Worm (Caenorhabditis elegans) whole organism, L4 larva: ENCODE measurements around the gene W10G6.6.
A peak's percentile ranks its signal among the peaks of the same experiment; 100 is the strongest.

Source experiments
- D1046.2 ChIP-seq: fragments of 200-800 bp; sonication (Bioruptor generic); IDR thresholded peaks from 2 replicates; pipeline ENCODE4 v1.3.6; 2022; ENCODE audit warnings: missing genetic modification characterization, missing compliant biosample characterization
- F10B5.3 ChIP-seq: sonication (generic microtip); optimal IDR thresholded peaks from 2 replicates; lab custom pipeline; 2016; ENCODE audit warnings: mild to moderate bottlenecking, missing genetic modification characterization, missing compliant biosample characterization
- F26F4.8 ChIP-seq: fragments of 200-800 bp; sonication (Bioruptor generic); conservative IDR thresholded peaks from 2 replicates; pipeline ENCODE4 v1.3.6; 2022; ENCODE audit warnings: missing genetic modification characterization, missing compliant biosample characterization
- R02D3.7 ChIP-seq: fragments of 150-350 bp; sonication (generic microtip); optimal IDR thresholded peaks from 3 replicates; lab custom pipeline; 2014; ENCODE audit warnings: missing biosample characterization, missing genetic modification characterization
- Y48G9A.11 ChIP-seq: fragments of 200-800 bp; sonication (Bioruptor generic); IDR thresholded peaks from 2 replicates; pipeline ENCODE4 v1.3.6; 2022; ENCODE audit warnings: missing genetic modification reagents, missing genetic modification characterization, missing compliant biosample characterization
- Y75B8A.6 ChIP-seq: fragments of 200-800 bp; sonication (Bioruptor generic); IDR thresholded peaks from 2 replicates; pipeline ENCODE4 v1.3.6; 2022; ENCODE audit warnings: missing genetic modification reagents, missing genetic modification characterization, missing compliant biosample characterization
- ZK546.5 ChIP-seq, 2 experiments: sonication (generic microtip); optimal IDR thresholded peaks; 2 replicates each; lab custom pipeline; 2017; ENCODE audit warnings: missing biosample characterization in 2 of 2, missing genetic modification characterization in 2 of 2
- aha-1 ChIP-seq: fragments of 150-350 bp; peaks from one replicate; lab custom pipeline; 2014; ENCODE audit warnings: missing biosample characterization, missing genetic modification characterization
- attf-4 ChIP-seq: sonication (generic microtip); optimal IDR thresholded peaks from 3 replicates; lab custom pipeline; 2017; ENCODE audit warnings: missing biosample characterization, missing genetic modification characterization
- ceh-20 ChIP-seq: fragments of 200-800 bp; sonication (Bioruptor generic); IDR thresholded peaks from 2 replicates; pipeline ENCODE4 v1.3.6; 2022; ENCODE audit warnings: missing genetic modification reagents, missing genetic modification characterization, missing compliant biosample characterization
- ceh-28 ChIP-seq: fragments of 150-350 bp; optimal IDR thresholded peaks from 2 replicates; lab custom pipeline; 2014; ENCODE audit warnings: missing biosample characterization, missing genetic modification reagents, missing genetic modification characterization
- ceh-32 ChIP-seq: sonication (generic microtip); optimal IDR thresholded peaks from 2 replicates; lab custom pipeline; 2016; ENCODE audit warnings: mild to moderate bottlenecking, missing genetic modification characterization, missing compliant biosample characterization; ENCODE audit not compliant: poor library complexity
- ceh-82 ChIP-seq: sonication (generic microtip); optimal IDR thresholded peaks from 2 replicates; lab custom pipeline; 2017; ENCODE audit warnings: missing biosample characterization, missing genetic modification characterization
- ces-1 ChIP-seq: fragments of 150-350 bp; sonication (generic microtip); optimal IDR thresholded peaks from 4 replicates; lab custom pipeline; 2014; ENCODE audit warnings: missing biosample characterization, missing genetic modification reagents, missing genetic modification characterization
- cey-2 ChIP-seq: sonication (generic microtip); optimal IDR thresholded peaks from 3 replicates; lab custom pipeline; 2017; ENCODE audit warnings: missing genetic modification characterization, mild to moderate bottlenecking, missing compliant biosample characterization, antibody characterized with exemption, borderline replicate concordance; ENCODE audit not compliant: insufficient read depth
- dmd-6 ChIP-seq: fragments of 200-800 bp; sonication (Bioruptor generic); IDR thresholded peaks from 2 replicates; pipeline ENCODE4 v1.3.6; 2022; ENCODE audit warnings: missing genetic modification reagents, missing genetic modification characterization, missing compliant biosample characterization
- dmd-8 ChIP-seq: fragments of 200-800 bp; sonication (Bioruptor generic); IDR thresholded peaks from 2 replicates; pipeline ENCODE4 v1.3.6; 2022; ENCODE audit warnings: missing genetic modification characterization, missing compliant biosample characterization
- duxl-1 ChIP-seq: sonication (generic microtip); optimal IDR thresholded peaks from 2 replicates; lab custom pipeline; 2016; ENCODE audit warnings: mild to moderate bottlenecking, missing genetic modification characterization, moderate library complexity, missing compliant biosample characterization; ENCODE audit not compliant: poor library complexity
- egl-43 ChIP-seq: fragments of 200-800 bp; sonication (Bioruptor generic); IDR thresholded peaks from 2 replicates; pipeline ENCODE4 v1.3.6; 2022; ENCODE audit warnings: missing genetic modification reagents, missing genetic modification characterization, missing compliant biosample characterization
- gei-8 ChIP-seq: fragments of 200-800 bp; sonication (Bioruptor generic); optimal IDR thresholded peaks from 2 replicates; lab custom pipeline; 2018; ENCODE audit warnings: mild to moderate bottlenecking, missing genetic modification characterization, missing compliant biosample characterization
- hlh-11 ChIP-seq: fragments of 200-800 bp; sonication (Bioruptor generic); optimal IDR thresholded peaks from 2 replicates; lab custom pipeline; 2018; ENCODE audit warnings: mild to moderate bottlenecking, missing genetic modification characterization, missing compliant biosample characterization
- lin-1 ChIP-seq: fragments of 200-800 bp; sonication (Bioruptor generic); IDR thresholded peaks from 2 replicates; pipeline ENCODE4 v1.3.6; 2022; ENCODE audit warnings: missing genetic modification reagents, missing genetic modification characterization, missing compliant biosample characterization
- lin-29 ChIP-seq: fragments of 200-800 bp; sonication (Bioruptor generic); IDR thresholded peaks from 2 replicates; pipeline ENCODE4 v1.3.6; 2022; ENCODE audit warnings: missing genetic modification reagents, missing genetic modification characterization, missing compliant biosample characterization
- lir-3 ChIP-seq: sonication (generic microtip); optimal IDR thresholded peaks from 2 replicates; lab custom pipeline; 2016; ENCODE audit warnings: mild to moderate bottlenecking, missing genetic modification characterization, missing compliant biosample characterization
- lsy-2 ChIP-seq, 2 experiments: fragments of 150-350 bp in 1 of 2; sonication (generic microtip) in 1 of 2; optimal IDR thresholded peaks; 2 replicates each; lab custom pipeline; 2014 to 2017; ENCODE audit warnings: missing biosample characterization in 2 of 2, missing genetic modification characterization in 2 of 2
- mdl-1 ChIP-seq, 2 experiments: fragments of 150-350 bp in 1 of 2; sonication (generic microtip) in 1 of 2; optimal IDR thresholded peaks; 2 replicates each; lab custom pipeline; 2014 to 2017; ENCODE audit warnings: missing biosample characterization in 2 of 2, missing genetic modification characterization in 2 of 2
- mes-2 ChIP-seq: sonication (generic microtip); optimal IDR thresholded peaks from 2 replicates; lab custom pipeline; 2016; ENCODE audit warnings: missing genotype, mild to moderate bottlenecking, missing genetic modification characterization, missing compliant biosample characterization; ENCODE audit not compliant: poor library complexity, severe bottlenecking
- mxl-2 ChIP-seq: fragments of 200-800 bp; sonication (Bioruptor generic); conservative IDR thresholded peaks from 2 replicates; pipeline ENCODE4 v1.3.6; 2022; ENCODE audit warnings: missing genetic modification reagents, missing genetic modification characterization, missing compliant biosample characterization
- nhr-10 ChIP-seq: fragments of 150-350 bp; optimal IDR thresholded peaks from 2 replicates; lab custom pipeline; 2014; ENCODE audit warnings: missing biosample characterization, missing genetic modification characterization
- nhr-102 ChIP-seq: sonication (generic microtip); optimal IDR thresholded peaks from 2 replicates; lab custom pipeline; 2016; ENCODE audit warnings: mild to moderate bottlenecking, missing genetic modification characterization, moderate library complexity, missing compliant biosample characterization
- nhr-11 ChIP-seq: fragments of 150-350 bp; optimal IDR thresholded peaks from 2 replicates; lab custom pipeline; 2014; ENCODE audit warnings: missing biosample characterization, missing genetic modification characterization
- nhr-237 ChIP-seq: sonication (generic microtip); optimal IDR thresholded peaks from 2 replicates; lab custom pipeline; 2017; ENCODE audit warnings: missing biosample characterization, missing genetic modification characterization
- nhr-28 ChIP-seq: fragments of 150-350 bp; optimal IDR thresholded peaks from 2 replicates; lab custom pipeline; 2014; ENCODE audit warnings: missing biosample characterization, missing genetic modification characterization
- nhr-42 ChIP-seq: fragments of 200-800 bp; sonication (Bioruptor generic); IDR thresholded peaks from 2 replicates; pipeline ENCODE4 v1.3.6; 2022; ENCODE audit warnings: missing genetic modification characterization, missing compliant biosample characterization
- nhr-48 ChIP-seq: sonication (generic microtip); optimal IDR thresholded peaks from 2 replicates; lab custom pipeline; 2016; ENCODE audit warnings: mild to moderate bottlenecking, missing genetic modification characterization, missing compliant biosample characterization
- nhr-6 ChIP-seq: fragments of 150-350 bp; optimal IDR thresholded peaks from 2 replicates; lab custom pipeline; 2014; ENCODE audit warnings: missing biosample characterization, missing genetic modification characterization
- pha-4 ChIP-seq, 2 experiments: fragments of 150-350 bp in 1 of 2; fragments of 200-800 bp in 1 of 2; sonication (Bioruptor generic) in 1 of 2; IDR thresholded peaks in 1 of 2; optimal IDR thresholded peaks in 1 of 2; 2 replicates each; pipeline versions ENCODE4 v1.3.6 to Lab custom; 2014 to 2022; ENCODE audit warnings: missing genetic modification characterization in 2 of 2, missing genetic modification reagents in 2 of 2, missing biosample characterization in 1 of 2, missing compliant biosample characterization in 1 of 2
- pqm-1 ChIP-seq: sonication (generic microtip); optimal IDR thresholded peaks from 2 replicates; lab custom pipeline; 2017; ENCODE audit warnings: missing biosample characterization, missing genetic modification characterization
- sdz-12 ChIP-seq: fragments of 200-800 bp; sonication (Bioruptor generic); optimal IDR thresholded peaks from 2 replicates; lab custom pipeline; 2018; ENCODE audit warnings: mild to moderate bottlenecking, missing genetic modification characterization, missing compliant biosample characterization
- set-16 ChIP-seq: fragments of 200-800 bp; sonication (Bioruptor generic); IDR thresholded peaks from 2 replicates; pipeline ENCODE4 v1.3.6; 2022; ENCODE audit warnings: missing genetic modification reagents, missing genetic modification characterization, missing compliant biosample characterization
- skn-1 ChIP-seq: fragments of 150-350 bp; optimal IDR thresholded peaks from 2 replicates; lab custom pipeline; 2014; ENCODE audit warnings: missing biosample characterization, missing genetic modification characterization
- snpc-1.2 ChIP-seq: fragments of 200-800 bp; sonication (Bioruptor generic); IDR thresholded peaks from 2 replicates; pipeline ENCODE4 v1.3.6; 2022; ENCODE audit warnings: missing genetic modification reagents, missing genetic modification characterization, missing compliant biosample characterization
- snpc-4 ChIP-seq: fragments of 150-350 bp; optimal IDR thresholded peaks from 2 replicates; lab custom pipeline; 2014; ENCODE audit warnings: missing biosample characterization, missing genetic modification characterization
- spr-1 ChIP-seq: sonication (generic microtip); optimal IDR thresholded peaks from 2 replicates; lab custom pipeline; 2016; ENCODE audit warnings: mild to moderate bottlenecking, missing genetic modification characterization, missing compliant biosample characterization
- tag-97 ChIP-seq: fragments of 200-800 bp; sonication (Bioruptor generic); IDR thresholded peaks from 2 replicates; pipeline ENCODE4 v1.3.6; 2022; ENCODE audit warnings: missing genetic modification characterization, missing compliant biosample characterization
- tra-1 ChIP-seq: fragments of 200-800 bp; sonication (Bioruptor generic); IDR thresholded peaks from 2 replicates; pipeline ENCODE4 v1.3.6; 2022; ENCODE audit warnings: missing genetic modification reagents, missing genetic modification characterization, missing compliant biosample characterization
- unc-39 ChIP-seq: sonication (generic microtip); optimal IDR thresholded peaks from 2 replicates; lab custom pipeline; 2017; ENCODE audit warnings: missing biosample characterization, missing genetic modification characterization
- vab-7 ChIP-seq: fragments of 200-800 bp; sonication (Bioruptor generic); IDR thresholded peaks from 2 replicates; pipeline ENCODE4 v1.3.6; 2022; ENCODE audit warnings: missing genetic modification reagents, missing genetic modification characterization, missing compliant biosample characterization
- zfp-2 ChIP-seq: sonication (generic microtip); optimal IDR thresholded peaks from 2 replicates; lab custom pipeline; 2016; ENCODE audit warnings: mild to moderate bottlenecking, missing genetic modification characterization, missing compliant biosample characterization
- zip-11 ChIP-seq: fragments of 200-800 bp; sonication (Bioruptor generic); IDR thresholded peaks from 2 replicates; pipeline ENCODE4 v1.3.6; 2022; ENCODE audit warnings: missing genetic modification characterization, missing compliant biosample characterization
- zip-2 ChIP-seq: fragments of 150-350 bp; optimal IDR thresholded peaks from 2 replicates; lab custom pipeline; 2014; ENCODE audit warnings: missing biosample characterization, missing genetic modification characterization
- ztf-7 ChIP-seq: fragments of 150-350 bp; optimal IDR thresholded peaks from 2 replicates; lab custom pipeline; 2014; ENCODE audit warnings: missing biosample characterization, missing genetic modification characterization

Gene W10G6.6

DNA sequence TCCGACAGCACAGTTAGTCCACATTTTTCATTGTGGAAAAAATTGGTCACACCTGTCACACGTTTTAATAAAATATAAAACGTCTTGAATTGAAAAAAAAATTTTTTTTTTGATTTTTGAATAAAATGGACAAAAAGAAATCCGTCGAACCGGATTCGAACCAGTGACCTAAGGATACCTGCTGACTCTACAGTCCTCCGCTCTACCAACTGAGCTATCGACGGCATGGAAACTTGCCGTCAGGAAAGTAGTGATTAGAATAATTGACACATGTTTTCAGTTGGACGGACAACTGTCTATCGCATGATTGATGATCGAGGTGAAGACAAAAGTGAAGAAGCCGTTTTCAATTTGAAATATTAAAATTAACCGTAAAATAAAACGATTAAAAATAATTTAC lies 42.5 kb downstream of the W10G6.6 start:
- TF ChIP-seq zip-11 (GFP tag; lab: Robert Waterston, UW) (no peak), nhr-102 (no peak), snpc-1.2 (peak; percentile 49; the same call in 1 of the 2 replicates), snpc-4 (tag; lab: Kevin White, UChicago) (no peak), duxl-1 (tag; lab: Kevin White, UChicago) (peak; percentile 30), skn-1 (tag; lab: Kevin White, UChicago) (no peak), lin-1 (GFP tag; lab: Robert Waterston, UW) (no peak), cey-2 (tag; lab: Kevin White, UChicago) (no peak), zfp-2 (tag; lab: Kevin White, UChicago) (no peak), Y48G9A.11 (GFP tag; lab: Robert Waterston, UW) (no peak), ceh-32 (no peak), ceh-20 (GFP tag; lab: Robert Waterston, UW) (no peak), nhr-10 (no peak), F10B5.3 (tag; lab: Kevin White, UChicago) (no peak), hlh-11 (no peak), unc-39 (tag; lab: Kevin White, UChicago) (no peak), D1046.2 (GFP tag; lab: Robert Waterston, UW) (0 out of 2 replicates have a peak, but pooled peaks have one; percentile 25), set-16 (GFP tag; lab: Robert Waterston, UW) (no peak), nhr-237 (no peak), nhr-42 (no peak), nhr-48 (tag; lab: Kevin White, UChicago) (no peak), tra-1 (GFP tag; lab: Robert Waterston, UW) (no peak), R02D3.7 (tag; lab: Kevin White, UChicago) (no peak), tag-97 (no peak), vab-7 (GFP tag; lab: Robert Waterston, UW) (0 out of 2 replicates have a peak, but pooled peaks have one; percentile 9), dmd-8 (GFP tag; lab: Robert Waterston, UW) (no peak), pqm-1 (tag; lab: Kevin White, UChicago) (no peak), sdz-12 (GFP tag; lab: Kevin White, UChicago) (no peak), F26F4.8 (no peak), egl-43 (GFP tag; lab: Robert Waterston, UW) (no peak), lsy-2 (tag; optimal IDR thresholded peaks at IDR 0.05; lab: Kevin White, UChicago) (no peak), mdl-1 (tag; optimal IDR thresholded peaks at IDR 0.05; lab: Kevin White, UChicago) (no peak), mes-2 (peak; percentile 1), ZK546.5 (tag; optimal IDR thresholded peaks at IDR 0.05; lab: Kevin White, UChicago) (no peak), mxl-2 (GFP tag; lab: Robert Waterston, UW) (no peak), lir-3 (tag; lab: Kevin White, UChicago) (no peak), gei-8 (GFP tag; lab: Kevin White, UChicago) (no peak), zip-2 (tag; lab: Kevin White, UChicago) (no peak), ces-1 (no peak), spr-1 (tag; lab: Kevin White, UChicago) (no peak), ztf-7 (tag; lab: Kevin White, UChicago) (no peak), attf-4 (no peak), nhr-6 (tag; lab: Kevin White, UChicago) (no peak), ceh-28 (tag; lab: Kevin White, UChicago) (no peak), Y75B8A.6 (GFP tag; lab: Robert Waterston, UW) (no peak), nhr-28 (no peak), dmd-6 (GFP tag; lab: Robert Waterston, UW) (0 out of 2 replicates have a peak, but pooled peaks have one; percentile 16), pha-4 (GFP tag; IDR thresholded peaks at IDR 0.05; lab: Robert Waterston, UW) (peak; percentile 47; the same call in 1 of the 2 replicates), pha-4 (tag; optimal IDR thresholded peaks at IDR 0.05; lab: Kevin White, UChicago) (no peak), ceh-82 (tag; lab: Kevin White, UChicago) (no peak), aha-1 (tag; lab: Kevin White, UChicago) (no peak), nhr-11 (tag; lab: Kevin White, UChicago) (no peak), lin-29 (GFP tag; lab: Robert Waterston, UW) (no peak)
